Fruit fly (Drosophila melanogaster): ENCODE data around the gene CG5321.

DNA sequence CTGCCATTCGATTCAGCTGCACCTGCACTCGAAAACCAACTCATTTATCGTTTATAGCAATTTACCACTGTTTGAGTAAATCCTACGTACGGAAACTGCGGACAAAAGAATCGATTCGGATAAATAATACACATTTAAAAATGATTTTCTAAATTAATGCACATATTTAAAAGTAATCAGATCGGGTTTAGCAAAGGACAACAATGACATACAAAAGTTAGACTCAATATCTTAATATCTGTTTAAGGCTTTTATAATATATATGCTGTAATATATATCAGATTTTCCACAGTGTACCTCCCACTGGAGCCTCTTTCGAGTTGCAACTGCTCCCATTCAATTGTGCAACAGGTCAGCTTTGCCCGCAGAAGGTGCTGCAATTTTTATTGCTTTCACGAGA, 1.2 kb upstream of the CG5321 start:
- TF ChIP-seq rgr (GFP tag; optimal IDR thresholded peaks at IDR 0.05) = no peak
- TF ChIP-seq Dfd (GFP tag; optimal IDR thresholded peaks at IDR 0.05) = no peak
- TF ChIP-seq psq (GFP tag; optimal IDR thresholded peaks at IDR 0.05) = no peak
- peak; percentile 31 for TF ChIP-seq h (GFP tag; optimal IDR thresholded peaks at IDR 0.05)
- TF ChIP-seq HLH106 (tag; optimal IDR thresholded peaks at IDR 0.05) = peak; percentile 41
- TF ChIP-seq Vsx2 (GFP tag; optimal IDR thresholded peaks at IDR 0.05; ENCODE audit: partially characterized antibody) = no peak
- no peak for TF ChIP-seq pan (optimal IDR thresholded peaks at IDR 0.05)
- TF ChIP-seq Rel (GFP tag; optimal IDR thresholded peaks at IDR 0.05) = no peak
- TF ChIP-seq Rel (tag; optimal IDR thresholded peaks at IDR 0.05) = no peak
- no peak for TF ChIP-seq Abd-B (GFP tag; optimal IDR thresholded peaks at IDR 0.05)
- no peak for TF ChIP-seq CG9705 (GFP tag; optimal IDR thresholded peaks at IDR 0.05)
- TF ChIP-seq Hr78 (GFP tag; optimal IDR thresholded peaks at IDR 0.05) = no peak
